Fruit fly (Drosophila melanogaster): ENCODE measurements around the gene tgo.

DNA sequence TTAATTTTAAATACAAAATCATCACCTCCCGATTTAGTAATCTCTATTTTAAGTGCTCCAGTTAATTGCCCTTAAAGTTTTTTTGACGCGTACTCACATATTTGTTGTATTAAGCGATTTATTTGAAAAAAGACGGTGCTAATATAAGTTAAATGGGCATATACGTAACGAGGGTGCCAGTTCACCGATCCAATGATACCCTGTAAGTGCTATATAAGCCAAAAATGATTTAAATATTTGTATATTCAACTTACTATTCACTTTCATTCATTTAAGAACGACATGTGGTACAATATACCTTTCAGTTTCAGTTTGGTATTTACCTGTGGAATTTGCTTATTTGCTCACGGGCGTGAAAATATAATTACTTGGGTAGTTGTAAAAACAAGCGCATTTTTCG, 17.3 kb downstream of the tgo start:
- TF ChIP-seq CG8478 (optimal IDR thresholded peaks at IDR 0.05) = no peak
- no peak for TF ChIP-seq CTCF (optimal IDR thresholded peaks at IDR 0.05)

Measured in S2 (cell line).